Worm (Caenorhabditis elegans) whole organism, late embryonic: ENCODE data around the gene yars-2.

Experiments used
- C08G9.2 ChIP-seq: sonication (generic microtip); optimal IDR thresholded peaks from 2 replicates; lab custom pipeline; 2016; ENCODE audit warnings: mild to moderate bottlenecking, missing genetic modification characterization, moderate library complexity, missing compliant biosample characterization
- C38D4.7 ChIP-seq: fragments of 200-800 bp; sonication (Bioruptor generic); optimal IDR thresholded peaks from 2 replicates; lab custom pipeline; 2018; ENCODE audit warnings: mild to moderate bottlenecking, missing genetic modification characterization, moderate library complexity, missing compliant biosample characterization
- K09A11.1 ChIP-seq: sonication (generic microtip); optimal IDR thresholded peaks from 2 replicates; lab custom pipeline; 2017; ENCODE audit warnings: antibody characterized with exemption, mild to moderate bottlenecking, missing genetic modification characterization, missing compliant biosample characterization; ENCODE audit not compliant: insufficient read depth
- T23F11.4 ChIP-seq: fragments of 200-800 bp; sonication (Bioruptor generic); optimal IDR thresholded peaks from 2 replicates; lab custom pipeline; 2018; ENCODE audit warnings: mild to moderate bottlenecking, missing genetic modification characterization, missing compliant biosample characterization
- ama-1 ChIP-seq: fragments of 150-350 bp; optimal IDR thresholded peaks from 2 replicates; lab custom pipeline; 2014
- ceh-14 ChIP-seq: sonication (generic microtip); optimal IDR thresholded peaks from 2 replicates; lab custom pipeline; 2016; ENCODE audit warnings: missing genotype, missing genetic modification characterization, missing compliant biosample characterization
- ceh-19 ChIP-seq: fragments of 200-800 bp; sonication (Bioruptor generic); optimal IDR thresholded peaks from 2 replicates; lab custom pipeline; 2018; ENCODE audit warnings: mild to moderate bottlenecking, missing genetic modification characterization, missing compliant biosample characterization
- ceh-2 ChIP-seq: sonication (generic microtip); optimal IDR thresholded peaks from 2 replicates; lab custom pipeline; 2016; ENCODE audit warnings: missing genotype, missing genetic modification characterization, missing compliant biosample characterization
- ceh-22 ChIP-seq: sonication (generic microtip); optimal IDR thresholded peaks from 2 replicates; lab custom pipeline; 2017; ENCODE audit warnings: missing biosample characterization, missing genetic modification characterization
- ceh-24 ChIP-seq: sonication (generic microtip); optimal IDR thresholded peaks from 2 replicates; lab custom pipeline; 2016; ENCODE audit warnings: mild to moderate bottlenecking, missing genetic modification characterization, missing compliant biosample characterization
- ceh-30 ChIP-seq: fragments of 150-350 bp; optimal IDR thresholded peaks from 2 replicates; lab custom pipeline; 2014; ENCODE audit warnings: missing biosample characterization, missing genetic modification characterization
- ceh-31 ChIP-seq: sonication (generic microtip); optimal IDR thresholded peaks from 2 replicates; lab custom pipeline; 2016; ENCODE audit warnings: missing genetic modification characterization, missing compliant biosample characterization
- ceh-34 ChIP-seq: sonication (generic microtip); optimal IDR thresholded peaks from 2 replicates; lab custom pipeline; 2016; ENCODE audit warnings: mild to moderate bottlenecking, missing genetic modification characterization, missing compliant biosample characterization
- ceh-45 ChIP-seq: fragments of 200-800 bp; sonication (Bioruptor generic); IDR thresholded peaks from 2 replicates; pipeline ENCODE4 v1.3.6; 2022; ENCODE audit warnings: missing genetic modification reagents, missing genetic modification characterization, missing compliant biosample characterization
- ceh-48 ChIP-seq: sonication (generic microtip); optimal IDR thresholded peaks from 2 replicates; lab custom pipeline; 2016; ENCODE audit warnings: missing genetic modification characterization, inconsistent platforms, missing compliant biosample characterization
- dve-1 ChIP-seq: sonication (generic microtip); optimal IDR thresholded peaks from 2 replicates; lab custom pipeline; 2017; ENCODE audit warnings: antibody characterized with exemption, mild to moderate bottlenecking, missing genetic modification characterization, missing compliant biosample characterization
- ets-4 ChIP-seq: sonication (generic microtip); optimal IDR thresholded peaks from 2 replicates; lab custom pipeline; 2016; ENCODE audit warnings: missing genetic modification characterization, missing compliant biosample characterization
- fax-1 ChIP-seq: sonication (generic microtip); optimal IDR thresholded peaks from 2 replicates; lab custom pipeline; 2016; ENCODE audit warnings: missing genotype, missing genetic modification characterization, missing compliant biosample characterization
- fkh-10 ChIP-seq: fragments of 150-350 bp; optimal IDR thresholded peaks from 2 replicates; lab custom pipeline; 2014; ENCODE audit warnings: missing biosample characterization, missing genetic modification reagents, missing genetic modification characterization
- fkh-6 ChIP-seq: sonication (generic microtip); optimal IDR thresholded peaks from 2 replicates; lab custom pipeline; 2016; ENCODE audit warnings: missing genetic modification characterization, missing compliant biosample characterization
- gmeb-2 ChIP-seq: sonication (generic microtip); optimal IDR thresholded peaks from 2 replicates; lab custom pipeline; 2016; ENCODE audit warnings: missing genetic modification characterization, inconsistent platforms, missing compliant biosample characterization
- hlh-15 ChIP-seq: sonication (generic microtip); optimal IDR thresholded peaks from 2 replicates; lab custom pipeline; 2016; ENCODE audit warnings: missing genetic modification characterization, missing compliant biosample characterization
- hlh-30 ChIP-seq: sonication (generic microtip); optimal IDR thresholded peaks from 2 replicates; lab custom pipeline; 2017; ENCODE audit warnings: antibody characterized with exemption, missing genetic modification characterization, missing compliant biosample characterization; ENCODE audit not compliant: insufficient read depth
- hlh-6 ChIP-seq: sonication (generic microtip); optimal IDR thresholded peaks from 2 replicates; lab custom pipeline; 2016; ENCODE audit warnings: missing genotype, missing genetic modification characterization, missing compliant biosample characterization
- hlh-8 ChIP-seq: sonication (generic microtip); optimal IDR thresholded peaks from 2 replicates; lab custom pipeline; 2016; ENCODE audit warnings: missing genotype, missing genetic modification characterization, missing compliant biosample characterization
- lin-11 ChIP-seq: fragments of 200-800 bp; sonication (Bioruptor generic); optimal IDR thresholded peaks from 2 replicates; lab custom pipeline; 2018; ENCODE audit warnings: mild to moderate bottlenecking, missing genetic modification characterization, missing compliant biosample characterization
- mec-3 ChIP-seq: sonication (generic microtip); optimal IDR thresholded peaks from 2 replicates; lab custom pipeline; 2016; ENCODE audit warnings: borderline replicate concordance, missing genetic modification characterization, missing compliant biosample characterization
- npax-4 ChIP-seq: sonication (generic microtip); optimal IDR thresholded peaks from 2 replicates; lab custom pipeline; 2016; ENCODE audit warnings: missing genetic modification characterization, missing compliant biosample characterization
- odd-2 ChIP-seq: sonication (generic microtip); optimal IDR thresholded peaks from 2 replicates; lab custom pipeline; 2017; ENCODE audit warnings: antibody characterized with exemption, mild to moderate bottlenecking, missing genetic modification characterization, missing compliant biosample characterization
- pax-1 ChIP-seq: fragments of 150-350 bp; optimal IDR thresholded peaks from 2 replicates; lab custom pipeline; 2014; ENCODE audit warnings: missing biosample characterization, missing genetic modification characterization
- pha-2 ChIP-seq: sonication (generic microtip); optimal IDR thresholded peaks from 2 replicates; lab custom pipeline; 2017; ENCODE audit warnings: mild to moderate bottlenecking, missing genetic modification characterization, missing compliant biosample characterization
- pqm-1 ChIP-seq: sonication (generic microtip); optimal IDR thresholded peaks from 2 replicates; lab custom pipeline; 2016; ENCODE audit warnings: missing genetic modification characterization, missing compliant biosample characterization
- pros-1 ChIP-seq: fragments of 150-350 bp; optimal IDR thresholded peaks from 2 replicates; lab custom pipeline; 2014; ENCODE audit warnings: missing biosample characterization, missing genetic modification reagents, missing genetic modification characterization
- ref-2 ChIP-seq: sonication (generic microtip); optimal IDR thresholded peaks from 2 replicates; lab custom pipeline; 2016; ENCODE audit warnings: missing genetic modification characterization, missing compliant biosample characterization
- sdc-2 ChIP-seq: sonication (generic microtip); optimal IDR thresholded peaks from 2 replicates; lab custom pipeline; 2016; ENCODE audit warnings: missing genotype, missing genetic modification characterization, missing compliant biosample characterization
- sox-2 ChIP-seq: fragments of 200-800 bp; sonication (Bioruptor generic); IDR thresholded peaks from 2 replicates; pipeline ENCODE4 v1.3.6; 2022; ENCODE audit warnings: missing genetic modification reagents, missing genetic modification characterization, missing compliant biosample characterization
- sox-4 ChIP-seq: sonication (generic microtip); optimal IDR thresholded peaks from 2 replicates; lab custom pipeline; 2017; ENCODE audit warnings: mild to moderate bottlenecking, missing genetic modification characterization, inconsistent platforms, missing compliant biosample characterization
- syd-9 ChIP-seq: sonication (generic microtip); optimal IDR thresholded peaks from 2 replicates; lab custom pipeline; 2016; ENCODE audit warnings: mild to moderate bottlenecking, missing genetic modification characterization, moderate library complexity, missing compliant biosample characterization
- tbx-2 ChIP-seq: sonication (generic microtip); optimal IDR thresholded peaks from 2 replicates; lab custom pipeline; 2016; ENCODE audit warnings: missing genetic modification characterization, missing compliant biosample characterization
- unc-3 ChIP-seq, 2 experiments: fragments of 200-800 bp in 1 of 2; sonication (Bioruptor generic) in 1 of 2; sonication (generic microtip) in 1 of 2; conservative IDR thresholded peaks in 1 of 2; optimal IDR thresholded peaks in 1 of 2; 2 replicates each; pipeline versions ENCODE4 v1.3.6 to Lab custom; 2016 to 2022; ENCODE audit warnings: missing compliant biosample characterization in 2 of 2, missing genetic modification characterization in 2 of 2, missing genetic modification reagents in 1 of 2
- unc-42 ChIP-seq: sonication (generic microtip); optimal IDR thresholded peaks from 2 replicates; lab custom pipeline; 2016; ENCODE audit warnings: missing genotype, missing genetic modification characterization, missing compliant biosample characterization
- unc-55 ChIP-seq: sonication (generic microtip); optimal IDR thresholded peaks from 2 replicates; lab custom pipeline; 2017; ENCODE audit warnings: missing biosample characterization, missing genetic modification reagents, missing genetic modification characterization

yars-2 gene

DNA sequence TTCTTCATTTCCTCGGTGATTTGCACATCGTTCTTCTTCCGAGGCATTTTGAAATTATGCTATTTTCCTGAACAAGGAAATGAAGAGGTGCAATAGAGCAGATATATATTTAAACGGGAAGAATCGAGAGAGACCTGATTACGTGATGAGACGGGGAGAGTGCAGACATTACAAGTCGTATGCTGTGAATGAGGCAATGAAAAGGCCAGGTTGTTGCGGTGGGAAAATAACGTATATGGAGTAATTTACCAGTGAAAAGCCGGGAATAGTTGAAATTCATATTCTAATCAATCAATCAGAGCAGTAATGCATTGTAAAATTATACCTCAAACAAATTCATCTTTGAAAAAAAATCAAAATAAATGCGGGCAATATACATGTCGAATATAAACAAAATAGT is 46.2 kb upstream of the yars-2 start, which contains the start of gene Y17G9B.8:
Gene Y17G9B.8, minus strand, starts transcription at position 182 of the 400 bp plus-strand sequence.
- TF ChIP-seq odd-2 = no peak
- TF ChIP-seq ceh-22 (tag; lab: Kevin White, UChicago) = no peak
- no peak for TF ChIP-seq T23F11.4
- TF ChIP-seq ceh-45 (GFP tag; lab: Robert Waterston, UW) = no peak
- no peak for TF ChIP-seq sox-2
- TF ChIP-seq pha-2 = no peak
- TF ChIP-seq ceh-24 (tag; lab: Kevin White, UChicago) = no peak
- TF ChIP-seq ceh-19 (GFP tag; lab: Kevin White, UChicago) = no peak
- no peak for TF ChIP-seq fkh-6 (tag; lab: Kevin White, UChicago)
- TF ChIP-seq unc-3 (GFP tag; conservative IDR thresholded peaks at IDR 0.05; lab: Robert Waterston, UW) = no peak
- no peak for TF ChIP-seq unc-3 (tag; optimal IDR thresholded peaks at IDR 0.05; lab: Kevin White, UChicago)
- no peak for TF ChIP-seq fax-1 (tag; lab: Kevin White, UChicago)
- no peak for TF ChIP-seq gmeb-2 (tag; lab: Kevin White, UChicago)

- peak; percentile 34 for TF ChIP-seq ref-2 (tag; lab: Kevin White, UChicago)
- TF ChIP-seq sox-2 = no peak
- no peak for TF ChIP-seq lin-11
- no peak for TF ChIP-seq npax-4
- no peak for TF ChIP-seq ceh-22 (tag; lab: Kevin White, UChicago)
- no peak for TF ChIP-seq hlh-15 (tag; lab: Kevin White, UChicago)
- no peak for TF ChIP-seq T23F11.4
- TF ChIP-seq ceh-34 (tag; lab: Kevin White, UChicago) = peak; percentile 61
- TF ChIP-seq unc-42 (tag; lab: Kevin White, UChicago) = no peak
- TF ChIP-seq ceh-48 (tag; lab: Kevin White, UChicago) = peak; percentile 44
- no peak for TF ChIP-seq ama-1 (lab: Kevin White, UChicago)
- no peak for TF ChIP-seq hlh-8 (tag; lab: Kevin White, UChicago)
- TF ChIP-seq, all 69 proteins: peak for 3
Observed at ce11 chrIV:4755929-4756655, 43.7 kb upstream of the yars-2 start, which contains the start of the genes fbxb-77 and Y17G9B.11. TSS of gene fbxb-77 (minus strand) at chrIV:4756157. TSS of gene Y17G9B.11 (plus strand) at chrIV:4756605.

DNA sequence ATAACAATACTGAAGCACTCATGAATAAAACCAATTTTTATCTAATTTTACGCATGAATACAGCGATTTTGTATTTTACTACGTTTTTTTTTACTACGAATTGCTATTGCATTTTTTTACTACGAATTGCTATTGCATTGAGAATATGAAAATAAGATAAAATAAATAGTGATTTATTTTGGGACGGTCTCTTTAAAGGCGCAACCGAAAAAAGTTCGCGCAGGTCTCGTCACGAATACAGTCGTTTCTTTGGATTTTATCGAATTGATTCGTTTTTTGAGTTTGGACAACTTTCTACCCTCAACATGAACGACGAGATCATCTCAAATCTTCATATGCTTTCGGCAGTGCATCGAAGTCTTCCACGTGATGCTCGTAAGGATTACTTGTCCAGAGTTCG is 39.4 kb upstream of the yars-2 start, which contains the start of gene Y17G9B.4:
Gene Y17G9B.4, plus strand, starts transcription at position 306 of the 400 bp plus-strand sequence.
- TF ChIP-seq ceh-45 (GFP tag; lab: Robert Waterston, UW) (no peak), C38D4.7 (GFP tag; lab: Kevin White, UChicago) (no peak), ref-2 (tag; lab: Kevin White, UChicago) (no peak), hlh-6 (no peak), pax-1 (tag; lab: Kevin White, UChicago) (no peak), hlh-15 (tag; lab: Kevin White, UChicago) (no peak), sox-4 (no peak), ets-4 (tag; lab: Kevin White, UChicago) (no peak), sox-2 (no peak), K09A11.1 (tag; lab: Kevin White, UChicago) (no peak), hlh-30 (tag; lab: Kevin White, UChicago) (no peak), pqm-1 (tag; lab: Kevin White, UChicago) (no peak), dve-1 (tag; lab: Kevin White, UChicago) (no peak), fax-1 (tag; lab: Kevin White, UChicago) (no peak), unc-55 (no peak)

- TF ChIP-seq ceh-14 (tag; lab: Kevin White, UChicago) = peak; percentile 93
- peak; percentile 49 for TF ChIP-seq C38D4.7 (GFP tag; lab: Kevin White, UChicago)
- peak; percentile 86 for TF ChIP-seq pros-1 (tag; lab: Kevin White, UChicago)
- peak; percentile 97 for TF ChIP-seq tbx-2 (tag; lab: Kevin White, UChicago)
- TF ChIP-seq pqm-1 (tag; lab: Kevin White, UChicago) = peak; percentile 81
- peak; percentile 47 for TF ChIP-seq ceh-24 (tag; lab: Kevin White, UChicago)
- no peak for TF ChIP-seq mec-3 (tag; lab: Kevin White, UChicago)
- TF ChIP-seq hlh-30 (tag; lab: Kevin White, UChicago) = peak; percentile 75
- peak; percentile 98 for TF ChIP-seq unc-42 (tag; lab: Kevin White, UChicago)
- peak; percentile 71 for TF ChIP-seq syd-9 (tag; lab: Kevin White, UChicago)
- TF ChIP-seq ceh-48 (tag; lab: Kevin White, UChicago) = peak; percentile 77
- peak; percentile 92 for TF ChIP-seq fkh-10 (GFP tag; lab: Kevin White, UChicago)
- peak; percentile 29 for TF ChIP-seq ceh-22 (tag; lab: Kevin White, UChicago)
- peak; percentile 85 for TF ChIP-seq pax-1 (tag; lab: Kevin White, UChicago)
- TF ChIP-seq C08G9.2 = peak; percentile 70
- TF ChIP-seq unc-55 = peak; percentile 76
- peak; percentile 68 for TF ChIP-seq sdc-2
- TF ChIP-seq ceh-2 = peak; percentile 63
- TF ChIP-seq ceh-31 (tag; lab: Kevin White, UChicago) = peak; percentile 93
- TF ChIP-seq ceh-19 (GFP tag; lab: Kevin White, UChicago) = peak; percentile 76
- TF ChIP-seq ceh-30 (tag; lab: Kevin White, UChicago) = peak; percentile 99
Observed at ce11 chrIV:4749728-4750278, 37.4 kb upstream of the yars-2 start, which contains the start of the genes rpl-20 and Y17G9B.5. TSS of gene rpl-20 (minus strand) at chrIV:4749778. TSS of gene Y17G9B.5 (plus strand) at chrIV:4750240.
